Fruit fly (Drosophila melanogaster) whole organism, embryonic: Measurements from ENCODE around the gene CG4004.

ENCODE experiments used
- Asciz ChIP-seq: fragments of 200-800 bp; sonication (Bioruptor generic); optimal IDR thresholded peaks from 2 replicates; lab custom pipeline; 2017; ENCODE audit warnings: missing biosample characterization, mild to moderate bottlenecking, missing genetic modification characterization, missing genetic modification reagents
- Bdp1 ChIP-seq: fragments of 200-800 bp; sonication (Bioruptor generic); optimal IDR thresholded peaks from 3 replicates; lab custom pipeline; 2016; ENCODE audit warnings: missing biosample characterization, missing genetic modification characterization
- CG11085 ChIP-seq: fragments of 200-800 bp; sonication (Bioruptor generic); IDR thresholded peaks from 2 replicates; pipeline ENCODE4 v1.3.6; 2022; ENCODE audit warnings: missing biosample characterization, missing genetic modification characterization
- CG11723 ChIP-seq: fragments of 200-800 bp; sonication (Bioruptor generic); optimal IDR thresholded peaks from 2 replicates; lab custom pipeline; 2017; ENCODE audit warnings: missing biosample characterization, mild to moderate bottlenecking, missing genetic modification characterization
- CG12155 ChIP-seq: fragments of 200-800 bp; sonication (Bioruptor generic); optimal IDR thresholded peaks from 3 replicates; lab custom pipeline; 2016; ENCODE audit warnings: missing biosample characterization, missing genetic modification characterization
- CG17186 ChIP-seq: fragments of 200-800 bp; sonication (Bioruptor generic); optimal IDR thresholded peaks from 3 replicates; lab custom pipeline; 2017; ENCODE audit warnings: missing biosample characterization, missing genetic modification reagents, missing genetic modification characterization
- CG18599 ChIP-seq: fragments of 200-800 bp; sonication (Bioruptor generic); optimal IDR thresholded peaks from 3 replicates; lab custom pipeline; 2017; ENCODE audit warnings: missing biosample characterization, missing genetic modification characterization, mild to moderate bottlenecking, moderate library complexity, missing genetic modification reagents
- CG18764 ChIP-seq: fragments of 200-800 bp; sonication (Bioruptor generic); optimal IDR thresholded peaks from 3 replicates; lab custom pipeline; 2016; ENCODE audit warnings: missing biosample characterization, missing genetic modification characterization
- CG2712 ChIP-seq: fragments of 200-800 bp; optimal IDR thresholded peaks from 3 replicates; lab custom pipeline; 2019; ENCODE audit warnings: missing biosample characterization, mild to moderate bottlenecking, missing genetic modification characterization, moderate library complexity
- CG3407 ChIP-seq: fragments of 200-800 bp; sonication (Bioruptor generic); optimal IDR thresholded peaks from 2 replicates; lab custom pipeline; 2018; ENCODE audit warnings: missing biosample characterization, mild to moderate bottlenecking, missing genetic modification characterization
- CG4360 ChIP-seq: fragments of 200-800 bp; sonication (Bioruptor generic); IDR thresholded peaks from 2 replicates; pipeline ENCODE4 v1.3.6; 2022; ENCODE audit warnings: missing biosample characterization, missing genetic modification characterization
- CG4404 ChIP-seq: fragments of 200-800 bp; sonication (Bioruptor generic); IDR thresholded peaks from 2 replicates; pipeline ENCODE4 v1.3.6; 2022; ENCODE audit warnings: missing biosample characterization, missing genetic modification characterization
- CG4617 ChIP-seq: fragments of 200-800 bp; sonication (Bioruptor generic); optimal IDR thresholded peaks from 3 replicates; lab custom pipeline; 2016; ENCODE audit warnings: missing biosample characterization, missing genetic modification characterization, borderline replicate concordance
- CG7987 ChIP-seq: fragments of 200-800 bp; sonication (Bioruptor generic); optimal IDR thresholded peaks from 2 replicates; lab custom pipeline; 2018; ENCODE audit warnings: missing biosample characterization, mild to moderate bottlenecking, missing genetic modification characterization, moderate library complexity
- CG8478 ChIP-seq: fragments of >200 bp; optimal IDR thresholded peaks from 2 replicates; lab custom pipeline; 2018
- CG9437 ChIP-seq: fragments of 200-800 bp; sonication (Bioruptor generic); optimal IDR thresholded peaks from 2 replicates; lab custom pipeline; 2018; ENCODE audit warnings: missing biosample characterization, mild to moderate bottlenecking, missing genetic modification characterization
- CkIIα-i1 ChIP-seq: fragments of 200-800 bp; sonication (Bioruptor generic); IDR thresholded peaks from 2 replicates; pipeline ENCODE4 v1.3.6; 2022; ENCODE audit warnings: missing biosample characterization, missing genetic modification characterization
- D ChIP-seq, 2 experiments: fragments of 200-800 bp in 1 of 2; fragments of >200 bp in 1 of 2; sonication (Bioruptor generic) in 1 of 2; optimal IDR thresholded peaks; 2 replicates in 1 of 2; 3 replicates in 1 of 2; lab custom pipeline; 2017; ENCODE audit warnings: mild to moderate bottlenecking in 1 of 2, missing biosample characterization in 1 of 2, missing genetic modification characterization in 1 of 2, missing genetic modification reagents in 1 of 2
- Dfd ChIP-seq, 2 experiments: fragments of >200 bp; optimal IDR thresholded peaks; 2 replicates each; lab custom pipeline; 2017; ENCODE audit warnings: missing biosample characterization in 2 of 2, missing genetic modification characterization in 2 of 2
- Doc3 ChIP-seq: fragments of 200-800 bp; sonication (Bioruptor generic); IDR thresholded peaks from 3 replicates; pipeline ENCODE4 v1.3.6; 2022; ENCODE audit warnings: missing biosample characterization, missing genetic modification characterization; ENCODE audit not compliant: partially characterized antibody
- GATAe ChIP-seq: fragments of 200-800 bp; sonication (Bioruptor generic); conservative IDR thresholded peaks from 2 replicates; pipeline ENCODE4 v1.3.6; 2022; ENCODE audit warnings: missing biosample characterization, missing genetic modification characterization
- Gug ChIP-seq: fragments of 200-800 bp; sonication (Bioruptor generic); IDR thresholded peaks from 4 replicates; pipeline ENCODE4 v1.3.6; 2022; ENCODE audit warnings: missing biosample characterization, missing genetic modification characterization
- H15 ChIP-seq: fragments of 200-800 bp; sonication (Bioruptor generic); IDR thresholded peaks from 3 replicates; pipeline ENCODE4 v1.3.6; 2022; ENCODE audit warnings: missing biosample characterization, missing genetic modification characterization
- MESR4 ChIP-seq: fragments of 200-800 bp; sonication (Bioruptor generic); optimal IDR thresholded peaks from 2 replicates; lab custom pipeline; 2018; ENCODE audit warnings: missing biosample characterization, mild to moderate bottlenecking, missing genetic modification characterization, moderate library complexity
- Neu2 ChIP-seq: fragments of 200-800 bp; sonication (Bioruptor generic); optimal IDR thresholded peaks from 3 replicates; lab custom pipeline; 2016; ENCODE audit warnings: missing biosample characterization, missing genetic modification characterization, borderline replicate concordance
- Ptx1 ChIP-seq: fragments of 200-800 bp; sonication (Bioruptor generic); IDR thresholded peaks from 2 replicates; pipeline ENCODE4 v1.3.6; 2022; ENCODE audit warnings: missing biosample characterization, missing genetic modification characterization
- Trl ChIP-seq, 3 experiments: fragments of >200 bp in 2 of 3; fragments of 200-800 bp in 1 of 3; sonication (Bioruptor generic) in 1 of 3; optimal IDR thresholded peaks; 2 replicates in 1 of 3; 3 replicates in 2 of 3; lab custom pipeline; 2016 to 2017; ENCODE audit warnings: missing biosample characterization in 1 of 3, missing genetic modification characterization in 1 of 3
- Vsx1 ChIP-seq: fragments of 200-800 bp; sonication (Bioruptor generic); optimal IDR thresholded peaks from 2 replicates; lab custom pipeline; 2017; ENCODE audit warnings: missing biosample characterization, mild to moderate bottlenecking, missing genetic modification characterization, missing genetic modification reagents
- abd-A ChIP-seq: fragments of 200-800 bp; sonication (Bioruptor generic); optimal IDR thresholded peaks from 3 replicates; lab custom pipeline; 2019; ENCODE audit warnings: missing biosample characterization, mild to moderate bottlenecking, missing genetic modification characterization, moderate library complexity
- btn ChIP-seq: fragments of 200-800 bp; sonication (Bioruptor generic); optimal IDR thresholded peaks from 2 replicates; lab custom pipeline; 2016; ENCODE audit warnings: missing biosample characterization, missing genetic modification characterization
- cad ChIP-seq: fragments of >200 bp; optimal IDR thresholded peaks from 2 replicates; lab custom pipeline; 2017; ENCODE audit warnings: missing biosample characterization, missing genetic modification characterization
- cwo ChIP-seq: fragments of 200-800 bp; sonication (Bioruptor generic); optimal IDR thresholded peaks from 3 replicates; lab custom pipeline; 2017; ENCODE audit warnings: missing biosample characterization, missing genetic modification characterization, mild to moderate bottlenecking, moderate library complexity, missing genetic modification reagents
- dimm ChIP-seq: fragments of 200-800 bp; sonication (Bioruptor generic); IDR thresholded peaks from 2 replicates; pipeline ENCODE4 v1.3.6; 2022; ENCODE audit warnings: missing biosample characterization, missing genetic modification characterization
- en ChIP-seq: fragments of 200-800 bp; sonication (Bioruptor generic); optimal IDR thresholded peaks from 2 replicates; lab custom pipeline; 2016; ENCODE audit warnings: missing biosample characterization, missing genetic modification characterization
- gcm ChIP-seq: fragments of 200-800 bp; sonication (Bioruptor generic); optimal IDR thresholded peaks from 2 replicates; lab custom pipeline; 2019; ENCODE audit warnings: missing biosample characterization, mild to moderate bottlenecking, missing genetic modification characterization, moderate library complexity
- h ChIP-seq: fragments of >200 bp; optimal IDR thresholded peaks from 2 replicates; lab custom pipeline; 2017
- ham ChIP-seq: fragments of 200-800 bp; sonication (Bioruptor generic); IDR thresholded peaks from 2 replicates; pipeline ENCODE4 v1.3.6; 2022; ENCODE audit warnings: missing biosample characterization, missing genetic modification characterization
- mam ChIP-seq: fragments of 200-800 bp; sonication (Bioruptor generic); optimal IDR thresholded peaks from 3 replicates; lab custom pipeline; 2016; ENCODE audit warnings: missing biosample characterization, missing genetic modification characterization
- nau ChIP-seq: fragments of 200-800 bp; sonication (Bioruptor generic); optimal IDR thresholded peaks from 3 replicates; lab custom pipeline; 2017; ENCODE audit warnings: missing biosample characterization, mild to moderate bottlenecking, missing genetic modification characterization, missing genetic modification reagents
- nom ChIP-seq: fragments of 200-800 bp; sonication (Bioruptor generic); optimal IDR thresholded peaks from 2 replicates; lab custom pipeline; 2017; ENCODE audit warnings: missing biosample characterization, missing genetic modification characterization, mild to moderate bottlenecking, moderate library complexity, missing genetic modification reagents
- pb ChIP-seq: fragments of 200-800 bp; sonication (Bioruptor generic); optimal IDR thresholded peaks from 3 replicates; lab custom pipeline; 2016; ENCODE audit warnings: missing biosample characterization, missing genetic modification characterization
- phol ChIP-seq: fragments of 200-800 bp; sonication (Bioruptor generic); optimal IDR thresholded peaks from 3 replicates; lab custom pipeline; 2018; ENCODE audit warnings: missing biosample characterization, mild to moderate bottlenecking, missing genetic modification characterization, moderate library complexity
- run ChIP-seq: fragments of 200-800 bp; sonication (Bioruptor generic); optimal IDR thresholded peaks from 3 replicates; lab custom pipeline; 2018; ENCODE audit warnings: missing biosample characterization, mild to moderate bottlenecking, missing genetic modification characterization
- sens ChIP-seq: fragments of 200-800 bp; sonication (Bioruptor generic); peaks from one replicate; lab custom pipeline; 2016; ENCODE audit warnings: missing biosample characterization, missing genetic modification characterization
- sim ChIP-seq: fragments of 200-800 bp; sonication (Bioruptor generic); IDR thresholded peaks from 2 replicates; pipeline ENCODE4 v1.3.6; 2022; ENCODE audit warnings: missing biosample characterization, missing genetic modification characterization
- tup ChIP-seq: fragments of 200-800 bp; sonication (Bioruptor generic); optimal IDR thresholded peaks from 2 replicates; lab custom pipeline; 2016; ENCODE audit warnings: missing biosample characterization, mild to moderate bottlenecking, missing genetic modification characterization, moderate library complexity
- unpg ChIP-seq: fragments of 200-800 bp; sonication (Bioruptor generic); optimal IDR thresholded peaks from 3 replicates; lab custom pipeline; 2018; ENCODE audit warnings: missing biosample characterization, mild to moderate bottlenecking, missing genetic modification characterization, moderate library complexity

The CG4004 gene

dm6 chrX:12735478-12736428, 8.3 kb upstream of the CG4004 start (continued):
- peak; percentile 90 for TF ChIP-seq CG12155 (GFP tag; lab: Kevin White, UChicago)
- peak; percentile 89 for TF ChIP-seq unpg (GFP tag; lab: Kevin White, UChicago)
- TF ChIP-seq cad (GFP tag; lab: Kevin White, UChicago): peak; percentile 86
- TF ChIP-seq CG18764 (GFP tag; lab: Kevin White, UChicago): peak; percentile 87
- peak; percentile 95 for TF ChIP-seq CG11723 (GFP tag; lab: Kevin White, UChicago)
- peak; percentile 2 for TF ChIP-seq D (optimal IDR thresholded peaks at IDR 0.05; lab: Kevin White, UChicago)
- TF ChIP-seq D (GFP tag; optimal IDR thresholded peaks at IDR 0.05; lab: Kevin White, UChicago): peak; percentile 95
- TF ChIP-seq btn: peak; percentile 69
- TF ChIP-seq cwo (GFP tag; lab: Kevin White, UChicago): peak; percentile 84
- TF ChIP-seq CkIIα-i1 (GFP tag; lab: Robert Waterston, UW): no peak
- TF ChIP-seq Trl (optimal IDR thresholded peaks at IDR 0.05; lab: Kevin White, UChicago): peak; percentile 4 to 51
- peak; percentile 86 for TF ChIP-seq Trl (GFP tag; optimal IDR thresholded peaks at IDR 0.05; lab: Kevin White, UChicago)
- peak; percentile 83 for TF ChIP-seq en (GFP tag; lab: Kevin White, UChicago)
- TF ChIP-seq CG7987: peak; percentile 64
- TF ChIP-seq CG18599 (GFP tag; lab: Kevin White, UChicago): peak; percentile 95
- TF ChIP-seq abd-A (tag; lab: Kevin White, UChicago): peak; percentile 97
- TF ChIP-seq Asciz: peak; percentile 89
- TF ChIP-seq mam: peak; percentile 92
- no peak for TF ChIP-seq Dfd (GFP tag; optimal IDR thresholded peaks at IDR 0.05; lab: Kevin White, UChicago)
- TF ChIP-seq nom (GFP tag; lab: Kevin White, UChicago): peak; percentile 56
- TF ChIP-seq tup: peak; percentile 70
- no peak for TF ChIP-seq Doc3 (GFP tag; lab: Robert Waterston, UW)
- TF ChIP-seq h (lab: Kevin White, UChicago): no peak
- peak; percentile 92 for TF ChIP-seq CG4360 (GFP tag; lab: Robert Waterston, UW)
- peak; percentile 85 for TF ChIP-seq Gug (GFP tag; lab: Robert Waterston, UW)
- TF ChIP-seq dimm (GFP tag; lab: Robert Waterston, UW): peak; percentile 49
- TF ChIP-seq GATAe: 0 out of 2 replicates have a peak, but pooled peaks have one; percentile 36
- TF ChIP-seq gcm (GFP tag; lab: Kevin White, UChicago): peak; percentile 85
- TF ChIP-seq MESR4: peak; percentile 24
- peak; percentile 23 for TF ChIP-seq CG8478 (lab: Kevin White, UChicago)
- TF ChIP-seq Neu2 (GFP tag; lab: Kevin White, UChicago): peak; percentile 42
- peak; percentile 80 for TF ChIP-seq CG17186 (GFP tag; lab: Kevin White, UChicago)
- peak; percentile 79 for TF ChIP-seq run (tag; lab: Kevin White, UChicago)
- peak; percentile 81 for TF ChIP-seq CG3407 (GFP tag; lab: Kevin White, UChicago)
- peak; percentile 96 for TF ChIP-seq phol (tag; lab: Kevin White, UChicago)
- peak; percentile 95 for TF ChIP-seq CG9437 (GFP tag; lab: Kevin White, UChicago)
- peak; percentile 92 for TF ChIP-seq pb (GFP tag; lab: Kevin White, UChicago)
- peak; percentile 90 for TF ChIP-seq Vsx1 (GFP tag; lab: Kevin White, UChicago)
- TF ChIP-seq Ptx1 (GFP tag; lab: Robert Waterston, UW): peak; percentile 84
- TF ChIP-seq sim: peak; percentile 5; the same call in 1 of the 2 replicates
- TF ChIP-seq CG2712: peak; percentile 94
- peak; percentile 94 for TF ChIP-seq nau (GFP tag; lab: Kevin White, UChicago)
- peak; percentile 99 for TF ChIP-seq sens (GFP tag; lab: Kevin White, UChicago)
- TF ChIP-seq CG4404 (GFP tag; lab: Robert Waterston, UW): no peak; the same call in none of the 2 replicates
- peak; percentile 76 for TF ChIP-seq Bdp1 (GFP tag; lab: Kevin White, UChicago)
- peak; percentile 54; the same call in 1 of the 2 replicates for TF ChIP-seq ham (GFP tag; lab: Robert Waterston, UW)
- TF ChIP-seq CG4617 (GFP tag; lab: Kevin White, UChicago): peak; percentile 80
- TF ChIP-seq H15 (GFP tag; lab: Robert Waterston, UW): peak; percentile 78
- TF ChIP-seq CG11085 (GFP tag; lab: Robert Waterston, UW): no peak; the same call in 1 of the 2 replicates
